Fruit fly (Drosophila melanogaster) whole organism, embryonic: ENCODE data around the gene ImpE3.
A peak's percentile ranks its signal among the peaks of the same experiment; 100 is the strongest.

Experiments
- Abd-B ChIP-seq: fragments of 200-800 bp; sonication (Bioruptor generic); optimal IDR thresholded peaks from 2 replicates; lab custom pipeline; 2018; ENCODE audit warnings: missing biosample characterization, mild to moderate bottlenecking, missing genetic modification characterization, moderate library complexity
- CG11504 ChIP-seq: fragments of 200-800 bp; sonication (Bioruptor generic); optimal IDR thresholded peaks from 3 replicates; lab custom pipeline; 2019; ENCODE audit warnings: missing biosample characterization, mild to moderate bottlenecking, missing genetic modification characterization, moderate library complexity
- CG12155 ChIP-seq: fragments of 200-800 bp; sonication (Bioruptor generic); optimal IDR thresholded peaks from 3 replicates; lab custom pipeline; 2016; ENCODE audit warnings: missing biosample characterization, missing genetic modification characterization
- CG12236 ChIP-seq: fragments of 200-800 bp; sonication (Bioruptor generic); optimal IDR thresholded peaks from 2 replicates; lab custom pipeline; 2016; ENCODE audit warnings: missing biosample characterization, missing genetic modification characterization
- CG12659 ChIP-seq: fragments of 200-800 bp; sonication (Bioruptor generic); optimal IDR thresholded peaks from 3 replicates; lab custom pipeline; 2017; ENCODE audit warnings: mild to moderate bottlenecking, missing biosample characterization, missing genetic modification reagents, missing genetic modification characterization
- CG12769 ChIP-seq: fragments of 200-800 bp; sonication (Bioruptor generic); optimal IDR thresholded peaks from 2 replicates; lab custom pipeline; 2019; ENCODE audit warnings: missing biosample characterization, mild to moderate bottlenecking, missing genetic modification characterization, moderate library complexity
- CG13296 ChIP-seq: fragments of 200-800 bp; sonication (Bioruptor generic); optimal IDR thresholded peaks from 3 replicates; lab custom pipeline; 2018; ENCODE audit warnings: missing biosample characterization, mild to moderate bottlenecking, missing genetic modification characterization
- CG13424 ChIP-seq: fragments of 200-800 bp; sonication (Bioruptor generic); optimal IDR thresholded peaks from 2 replicates; lab custom pipeline; 2019; ENCODE audit warnings: missing biosample characterization, mild to moderate bottlenecking, missing genetic modification characterization, moderate library complexity
- CG13894 ChIP-seq: fragments of 200-800 bp; sonication (Bioruptor generic); optimal IDR thresholded peaks from 3 replicates; lab custom pipeline; 2018; ENCODE audit warnings: missing biosample characterization, mild to moderate bottlenecking, missing genetic modification characterization, moderate library complexity
- CG14710 ChIP-seq: fragments of 200-800 bp; sonication (Bioruptor generic); optimal IDR thresholded peaks from 3 replicates; lab custom pipeline; 2019; ENCODE audit warnings: missing biosample characterization, mild to moderate bottlenecking, missing genetic modification characterization, moderate library complexity
- CG15479 ChIP-seq: fragments of 200-800 bp; sonication (Bioruptor generic); optimal IDR thresholded peaks from 3 replicates; lab custom pipeline; 2019; ENCODE audit warnings: missing biosample characterization, mild to moderate bottlenecking, missing genetic modification characterization, moderate library complexity
- CG1602 ChIP-seq: fragments of 200-800 bp; sonication (Bioruptor generic); optimal IDR thresholded peaks from 3 replicates; lab custom pipeline; 2016; ENCODE audit warnings: missing biosample characterization, missing genetic modification characterization
- CG17328 ChIP-seq: fragments of 200-800 bp; sonication (Bioruptor generic); IDR thresholded peaks from 2 replicates; pipeline ENCODE4 v1.3.6; 2022; ENCODE audit warnings: missing biosample characterization, missing genetic modification characterization
- CG17361 ChIP-seq: fragments of 200-800 bp; sonication (Bioruptor generic); IDR thresholded peaks from 3 replicates; pipeline ENCODE4 v1.3.6; 2022; ENCODE audit warnings: missing biosample characterization, missing genetic modification characterization
- CG17829 ChIP-seq: fragments of 200-800 bp; optimal IDR thresholded peaks from 2 replicates; lab custom pipeline; 2019; ENCODE audit warnings: missing biosample characterization, mild to moderate bottlenecking, missing genetic modification characterization, moderate library complexity
- CG2116 ChIP-seq: fragments of 200-800 bp; sonication (Bioruptor generic); optimal IDR thresholded peaks from 3 replicates; lab custom pipeline; 2018; ENCODE audit warnings: missing biosample characterization, mild to moderate bottlenecking, missing genetic modification characterization
- CG2678 ChIP-seq: fragments of 200-800 bp; sonication (Bioruptor generic); optimal IDR thresholded peaks from 3 replicates; lab custom pipeline; 2019; ENCODE audit warnings: missing biosample characterization, mild to moderate bottlenecking, missing genetic modification characterization, moderate library complexity
- CG2712 ChIP-seq: fragments of 200-800 bp; optimal IDR thresholded peaks from 3 replicates; lab custom pipeline; 2019; ENCODE audit warnings: missing biosample characterization, mild to moderate bottlenecking, missing genetic modification characterization, moderate library complexity
- CG31441 ChIP-seq: fragments of 200-800 bp; sonication (Bioruptor generic); IDR thresholded peaks from 2 replicates; pipeline ENCODE4 v1.3.6; 2022; ENCODE audit warnings: missing biosample characterization, missing genetic modification characterization
- CG3995 ChIP-seq: fragments of 200-800 bp; sonication (Bioruptor generic); optimal IDR thresholded peaks from 3 replicates; lab custom pipeline; 2016; ENCODE audit warnings: missing biosample characterization, missing genetic modification characterization
- CG7839 ChIP-seq: fragments of 200-800 bp; sonication (Bioruptor generic); optimal IDR thresholded peaks from 3 replicates; lab custom pipeline; 2018; ENCODE audit warnings: missing biosample characterization, mild to moderate bottlenecking, missing genetic modification characterization, moderate library complexity
- D19A ChIP-seq: fragments of 200-800 bp; optimal IDR thresholded peaks from 3 replicates; lab custom pipeline; 2019; ENCODE audit warnings: missing biosample characterization, mild to moderate bottlenecking, missing genetic modification characterization, moderate library complexity
- Deaf1 ChIP-seq: fragments of 200-800 bp; optimal IDR thresholded peaks from 3 replicates; lab custom pipeline; 2019; ENCODE audit warnings: missing biosample characterization, mild to moderate bottlenecking, missing genetic modification characterization, moderate library complexity
- Doc3 ChIP-seq: fragments of 200-800 bp; sonication (Bioruptor generic); IDR thresholded peaks from 3 replicates; pipeline ENCODE4 v1.3.6; 2022; ENCODE audit warnings: missing biosample characterization, missing genetic modification characterization; ENCODE audit not compliant: partially characterized antibody
- E2f2 ChIP-seq: fragments of 200-800 bp; sonication (Bioruptor generic); IDR thresholded peaks from 2 replicates; pipeline ENCODE4 v1.3.6; 2022; ENCODE audit warnings: missing biosample characterization, missing genetic modification characterization
- GATAe ChIP-seq: fragments of 200-800 bp; sonication (Bioruptor generic); conservative IDR thresholded peaks from 2 replicates; pipeline ENCODE4 v1.3.6; 2022; ENCODE audit warnings: missing biosample characterization, missing genetic modification characterization
- H2.0 ChIP-seq: fragments of 200-800 bp; sonication (Bioruptor generic); IDR thresholded peaks from 2 replicates; pipeline ENCODE4 v1.3.6; 2022; ENCODE audit warnings: missing biosample characterization, missing genetic modification characterization
- HmgD ChIP-seq: fragments of 200-800 bp; sonication (Bioruptor generic); optimal IDR thresholded peaks from 3 replicates; lab custom pipeline; 2016; ENCODE audit warnings: missing biosample characterization, missing genetic modification characterization
- Lhr ChIP-seq: fragments of 200-800 bp; sonication (Bioruptor generic); optimal IDR thresholded peaks from 3 replicates; lab custom pipeline; 2017; ENCODE audit warnings: mild to moderate bottlenecking, missing biosample characterization, missing genetic modification reagents, missing genetic modification characterization
- MBD-R2 ChIP-seq: fragments of 200-800 bp; sonication (Bioruptor generic); IDR thresholded peaks from 2 replicates; pipeline ENCODE4 v1.3.6; 2022; ENCODE audit warnings: missing biosample characterization, missing genetic modification characterization
- Med ChIP-seq: fragments of 200-800 bp; sonication (Bioruptor generic); peaks from one replicate; lab custom pipeline; 2016; ENCODE audit warnings: missing biosample characterization, missing genetic modification characterization, mild to moderate bottlenecking, inconsistent platforms, moderate library complexity
- Sox102F ChIP-seq: fragments of 200-800 bp; sonication (Bioruptor generic); optimal IDR thresholded peaks from 2 replicates; lab custom pipeline; 2018; ENCODE audit warnings: missing biosample characterization, mild to moderate bottlenecking, missing genetic modification characterization, moderate library complexity
- Sry-β ChIP-seq: fragments of 200-800 bp; sonication (Bioruptor generic); optimal IDR thresholded peaks from 2 replicates; lab custom pipeline; 2018; ENCODE audit warnings: missing biosample characterization, mild to moderate bottlenecking, missing genetic modification characterization, moderate library complexity
- crp ChIP-seq, 2 experiments: fragments of 200-800 bp; sonication (Bioruptor generic); optimal IDR thresholded peaks; 2 replicates in 1 of 2; 3 replicates in 1 of 2; lab custom pipeline; 2017; ENCODE audit warnings: missing biosample characterization in 2 of 2, missing genetic modification characterization in 2 of 2, mild to moderate bottlenecking in 1 of 2, moderate library complexity in 1 of 2
- gem ChIP-seq: fragments of 200-800 bp; sonication (Bioruptor generic); optimal IDR thresholded peaks from 2 replicates; lab custom pipeline; 2019; ENCODE audit warnings: missing biosample characterization, mild to moderate bottlenecking, missing genetic modification characterization, moderate library complexity
- grau ChIP-seq: fragments of 200-800 bp; optimal IDR thresholded peaks from 3 replicates; lab custom pipeline; 2019; ENCODE audit warnings: missing biosample characterization, mild to moderate bottlenecking, missing genetic modification characterization, moderate library complexity
- lilli ChIP-seq: fragments of 200-800 bp; sonication (Bioruptor generic); optimal IDR thresholded peaks from 3 replicates; lab custom pipeline; 2016; ENCODE audit warnings: missing biosample characterization, missing genetic modification characterization
- lola ChIP-seq, 3 experiments: fragments of >200 bp in 2 of 3; fragments of 200-800 bp in 1 of 3; sonication (Bioruptor generic) in 1 of 3; optimal IDR thresholded peaks; 2 replicates each; lab custom pipeline; 2017 to 2019; ENCODE audit warnings: missing biosample characterization in 3 of 3, missing genetic modification characterization in 3 of 3, mild to moderate bottlenecking in 1 of 3, moderate library complexity in 1 of 3
- nerfin-2 ChIP-seq: fragments of 200-800 bp; sonication (Bioruptor generic); IDR thresholded peaks from 2 replicates; pipeline ENCODE4 v1.3.6; 2022; ENCODE audit warnings: missing biosample characterization, missing genetic modification characterization; ENCODE audit not compliant: partially characterized antibody
- otp ChIP-seq: fragments of 200-800 bp; sonication (Bioruptor generic); IDR thresholded peaks from 3 replicates; pipeline ENCODE4, ENCODE4 v1.3.6; 2022; ENCODE audit warnings: missing biosample characterization, missing genetic modification characterization
- pros ChIP-seq: fragments of 200-800 bp; sonication (Bioruptor generic); optimal IDR thresholded peaks from 3 replicates; lab custom pipeline; 2019; ENCODE audit warnings: missing biosample characterization, mild to moderate bottlenecking, missing genetic modification characterization, moderate library complexity
- sens ChIP-seq: fragments of 200-800 bp; sonication (Bioruptor generic); peaks from one replicate; lab custom pipeline; 2016; ENCODE audit warnings: missing biosample characterization, missing genetic modification characterization
- slou ChIP-seq: fragments of 200-800 bp; sonication (Bioruptor generic); optimal IDR thresholded peaks from 3 replicates; lab custom pipeline; 2016; ENCODE audit warnings: missing biosample characterization, missing genetic modification characterization
- sob ChIP-seq: fragments of 200-800 bp; sonication (Bioruptor generic); IDR thresholded peaks from 2 replicates; pipeline ENCODE4 v1.3.6; 2022; ENCODE audit warnings: missing biosample characterization, missing genetic modification characterization

Gene ImpE3

DNA sequence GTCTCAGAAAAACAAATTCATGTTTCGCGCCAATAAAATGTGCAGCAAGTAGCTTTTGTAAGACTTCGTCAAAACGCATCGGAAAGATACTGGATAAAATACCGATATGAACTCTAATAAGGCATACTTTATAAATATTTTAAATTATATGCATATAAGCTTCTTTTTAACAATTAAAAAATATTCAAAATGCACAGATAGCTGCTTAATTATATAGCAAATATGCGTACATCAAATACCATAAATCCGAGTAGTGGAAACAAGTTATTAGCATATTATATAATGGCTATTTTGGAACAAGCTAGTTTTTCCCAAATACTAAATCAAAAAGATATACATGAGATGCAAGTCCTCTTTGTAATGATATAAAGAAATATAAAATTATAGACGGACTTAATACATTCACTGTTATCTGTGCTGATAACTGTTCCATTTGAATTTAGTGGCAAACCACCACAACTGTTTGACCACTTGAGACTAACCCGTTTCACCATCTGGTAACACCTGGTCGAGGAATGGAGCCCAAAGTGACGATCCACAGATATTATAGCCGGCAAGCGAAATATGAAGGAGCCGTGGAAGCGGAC is 29.7 kb downstream of the ImpE3 start, which contains the start of gene PIG-H (continued):
- TF ChIP-seq CG13424 (tag; lab: Kevin White, UChicago): peak; percentile 6
- peak; percentile 2 for TF ChIP-seq CG12155 (GFP tag; lab: Kevin White, UChicago)
- peak; percentile 70 for TF ChIP-seq Lhr
- TF ChIP-seq GATAe (GFP tag; lab: Robert Waterston, UW): no peak
- peak in 1 of 3 experiments; percentile 22 for TF ChIP-seq lola (GFP tag; optimal IDR thresholded peaks at IDR 0.05; lab: Kevin White, UChicago)
- peak; percentile 9 for TF ChIP-seq Sry-β
- no peak for TF ChIP-seq CG15479
- TF ChIP-seq CG14710 (tag; lab: Kevin White, UChicago): peak; percentile 61
- TF ChIP-seq CG1602 (GFP tag; lab: Kevin White, UChicago): peak; percentile 10
- peak; percentile 37 for TF ChIP-seq CG3995
- TF ChIP-seq gem (tag; lab: Kevin White, UChicago): peak; percentile 53
- peak; percentile 14 for TF ChIP-seq CG7839 (tag; lab: Kevin White, UChicago)
- peak; percentile 20 for TF ChIP-seq grau (tag; lab: Kevin White, UChicago)
- peak; percentile 96 for TF ChIP-seq E2f2 (GFP tag; lab: Robert Waterston, UW)
- TF ChIP-seq CG31441: peak; percentile 40; the same call in 1 of the 2 replicates
- TF ChIP-seq CG2678 (tag; lab: Kevin White, UChicago): peak; percentile 14
- TF ChIP-seq CG11504 (tag; lab: Kevin White, UChicago): peak; percentile 37
- TF ChIP-seq CG12659 (GFP tag; lab: Kevin White, UChicago): peak; percentile 50
- peak; percentile 11 for TF ChIP-seq Abd-B (GFP tag; lab: Kevin White, UChicago)
- TF ChIP-seq CG17829 (tag; lab: Kevin White, UChicago): peak; percentile 32
- TF ChIP-seq nerfin-2 (GFP tag; lab: Robert Waterston, UW): no peak
- TF ChIP-seq CG12236 (GFP tag; lab: Kevin White, UChicago): no peak
- peak; percentile 56; the same call in 1 of the 2 replicates for TF ChIP-seq MBD-R2 (GFP tag; lab: Robert Waterston, UW)
- peak; percentile 26 for TF ChIP-seq lilli (GFP tag; lab: Kevin White, UChicago)
- no peak for TF ChIP-seq sob
- TF ChIP-seq sens (GFP tag; lab: Kevin White, UChicago): peak; percentile 51
- TF ChIP-seq CG2712: peak; percentile 44
- TF ChIP-seq Med (GFP tag; lab: Kevin White, UChicago): peak; percentile 59
- peak; percentile 56; the same call in 2 of the 3 replicates for TF ChIP-seq CG17361 (GFP tag; lab: Robert Waterston, UW)
- no peak for TF ChIP-seq Doc3 (GFP tag; lab: Robert Waterston, UW)
- peak; percentile 9 for TF ChIP-seq D19A (tag; lab: Kevin White, UChicago)
- TF ChIP-seq CG2116 (GFP tag; lab: Kevin White, UChicago): peak; percentile 24
- TF ChIP-seq, all 482 proteins: peak for 61

DNA sequence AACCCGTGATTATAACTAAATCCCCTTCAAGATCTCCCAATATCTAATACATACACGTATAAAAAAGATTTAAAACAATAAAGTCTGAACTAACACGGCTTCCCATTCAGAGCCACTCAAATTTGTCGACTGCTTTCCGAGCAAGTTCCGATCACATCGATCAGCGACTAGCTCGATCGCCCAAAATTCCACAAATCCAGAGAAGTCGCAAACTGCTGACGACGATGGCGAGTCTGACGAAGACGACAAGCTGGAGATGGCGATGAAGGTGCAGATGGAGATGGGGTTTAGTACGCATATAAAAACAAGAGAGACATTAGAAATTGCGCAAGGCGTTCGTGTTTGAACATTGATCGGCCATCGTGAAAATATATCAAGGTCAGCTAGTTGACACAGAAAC is 30.6 kb downstream of the ImpE3 start:
- TF ChIP-seq CG17328 (no peak), pros (GFP tag; lab: Kevin White, UChicago) (peak; percentile 57), CG12769 (peak; percentile 57), crp (GFP tag; optimal IDR thresholded peaks at IDR 0.05; lab: Kevin White, UChicago) (no peak), Med (GFP tag; lab: Kevin White, UChicago) (peak; percentile 27), Deaf1 (tag; lab: Kevin White, UChicago) (peak; percentile 20), Sox102F (GFP tag; lab: Kevin White, UChicago) (no peak), H2.0 (no peak), slou (GFP tag; lab: Kevin White, UChicago) (no peak), CG13296 (no peak), CG13894 (tag; lab: Kevin White, UChicago) (peak; percentile 69), otp (no peak), CG17829 (tag; lab: Kevin White, UChicago) (no peak), HmgD (GFP tag; lab: Kevin White, UChicago) (no peak)
